Fruit fly (Drosophila melanogaster) Kc167 (cell line): ENCODE results near the gene blot.

Experiments
- Myc ChIP-seq: fragments of >200 bp; optimal IDR thresholded peaks from 2 replicates; lab custom pipeline; 2017; ENCODE audit warnings: missing external identifiers
- h ChIP-seq: fragments of >200 bp; optimal IDR thresholded peaks from 3 replicates; lab custom pipeline; 2018; ENCODE audit warnings: missing external identifiers
- psq ChIP-seq: fragments of >200 bp; optimal IDR thresholded peaks from 2 replicates; lab custom pipeline; 2017; ENCODE audit warnings: missing external identifiers
- ttk ChIP-seq: sonication (Bioruptor generic); optimal IDR thresholded peaks from 2 replicates; lab custom pipeline; 2017; ENCODE audit warnings: missing external identifiers

dm6 chr3L:17465804-17466203, 44.5 kb upstream of the blot start, which contains the start of gene QIL1:
- TF ChIP-seq psq (lab: Kevin White, UChicago) (no peak), ttk (no peak), h (lab: Kevin White, UChicago) (no peak), Myc (no peak)
